Fruit fly (Drosophila melanogaster): ENCODE data around the gene mthl5.

The mthl5 gene

dm6 chr3R:11849378-11850249, 37.4 kb downstream of the mthl5 start (continued):
- peak; percentile 91 for TF ChIP-seq otp (GFP tag; IDR thresholded peaks at IDR 0.05)
- peak; percentile 84 for TF ChIP-seq CG9609 (GFP tag; optimal IDR thresholded peaks at IDR 0.05)
- TF ChIP-seq CG3838 (GFP tag; optimal IDR thresholded peaks at IDR 0.05): peak; percentile 63
- peak; percentile 53 for TF ChIP-seq CG30020 (tag; optimal IDR thresholded peaks at IDR 0.05)
- TF ChIP-seq CG12236 (GFP tag; optimal IDR thresholded peaks at IDR 0.05): peak; percentile 82
- TF ChIP-seq CG2116 (GFP tag; optimal IDR thresholded peaks at IDR 0.05): peak; percentile 47
- TF ChIP-seq caup (GFP tag; optimal IDR thresholded peaks at IDR 0.05; ENCODE audit: severe bottlenecking): peak; percentile 57
- peak; percentile 92 for TF ChIP-seq Drgx (GFP tag; IDR thresholded peaks at IDR 0.05)
- no peak for TF ChIP-seq Doc3 (GFP tag; IDR thresholded peaks at IDR 0.05; ENCODE audit: partially characterized antibody)
- TF ChIP-seq CG8478 (optimal IDR thresholded peaks at IDR 0.05): no peak
- TF ChIP-seq D19B (GFP tag; optimal IDR thresholded peaks at IDR 0.05): no peak
- TF ChIP-seq CG42726 (GFP tag; IDR thresholded peaks at IDR 0.05; ENCODE audit: partially characterized antibody): no peak
- TF ChIP-seq pfk (GFP tag; optimal IDR thresholded peaks at IDR 0.05): no peak
- TF ChIP-seq Ptx1 (GFP tag; IDR thresholded peaks at IDR 0.05): peak; percentile 92
- peak; percentile 87 for TF ChIP-seq CG11398 (GFP tag; optimal IDR thresholded peaks at IDR 0.05)
- TF ChIP-seq CG1792 (GFP tag; optimal IDR thresholded peaks at IDR 0.05): peak; percentile 80
- TF ChIP-seq CG11504 (tag; optimal IDR thresholded peaks at IDR 0.05): peak; percentile 92
- TF ChIP-seq CG10366 (GFP tag; IDR thresholded peaks at IDR 0.05): peak; percentile 89
- peak; percentile 93 for TF ChIP-seq ttk (GFP tag; IDR thresholded peaks at IDR 0.05)
- TF ChIP-seq Adf1 (GFP tag; IDR thresholded peaks at IDR 0.05): no peak
- no peak for TF ChIP-seq unc-4 (GFP tag; IDR thresholded peaks at IDR 0.05; ENCODE audit: partially characterized antibody)
- TF ChIP-seq lilli (GFP tag; optimal IDR thresholded peaks at IDR 0.05): peak; percentile 75
- TF ChIP-seq Gsc (GFP tag; IDR thresholded peaks at IDR 0.05): peak; percentile 91
- TF ChIP-seq gcm2 (GFP tag; optimal IDR thresholded peaks at IDR 0.05): peak; percentile 76
- peak; percentile 68; the same call in 1 of the 2 replicates for TF ChIP-seq CG43689 (GFP tag; IDR thresholded peaks at IDR 0.05)
- no peak for TF ChIP-seq mld (GFP tag; IDR thresholded peaks at IDR 0.05; ENCODE audit: partially characterized antibody)
- TF ChIP-seq pho (GFP tag; optimal IDR thresholded peaks at IDR 0.05): peak; percentile 44
- peak; percentile 87 for TF ChIP-seq Hr3 (GFP tag; optimal IDR thresholded peaks at IDR 0.05)
- TF ChIP-seq CG14441 (GFP tag; IDR thresholded peaks at IDR 0.05): peak; percentile 78
- peak; percentile 78 for TF ChIP-seq ERR (GFP tag; optimal IDR thresholded peaks at IDR 0.05)
- TF ChIP-seq croc (GFP tag; conservative IDR thresholded peaks at IDR 0.05): peak; percentile 93
- TF ChIP-seq zfh1 (GFP tag; IDR thresholded peaks at IDR 0.05): peak; percentile 97
- TF ChIP-seq Six4 (GFP tag; optimal IDR thresholded peaks at IDR 0.05): peak; percentile 92
- TF ChIP-seq B-H1 (GFP tag; IDR thresholded peaks at IDR 0.05): peak; percentile 84
- no peak for TF ChIP-seq pzg (GFP tag; optimal IDR thresholded peaks at IDR 0.05)
- TF ChIP-seq fd64A (GFP tag; optimal IDR thresholded peaks at IDR 0.05): peak; percentile 94
- TF ChIP-seq sna (GFP tag; IDR thresholded peaks at IDR 0.05; ENCODE audit: partially characterized antibody): no peak
- TF ChIP-seq CG17802 (tag; optimal IDR thresholded peaks at IDR 0.05): peak; percentile 86
- TF ChIP-seq CG8924 (tag; optimal IDR thresholded peaks at IDR 0.05): peak; percentile 88
- peak; percentile 14 for TF ChIP-seq nom (GFP tag; optimal IDR thresholded peaks at IDR 0.05)
- peak; percentile 90 for TF ChIP-seq CG1602 (GFP tag; optimal IDR thresholded peaks at IDR 0.05)
- TF ChIP-seq CG10959 (GFP tag; IDR thresholded peaks at IDR 0.05): peak; percentile 75
- peak; percentile 65 for TF ChIP-seq mam (GFP tag; optimal IDR thresholded peaks at IDR 0.05)
- peak; percentile 90 for TF ChIP-seq Sox100B (GFP tag; optimal IDR thresholded peaks at IDR 0.05)
- no peak for TF ChIP-seq ftz-f1 (GFP tag; optimal IDR thresholded peaks at IDR 0.05)
- TF ChIP-seq CG6854 (GFP tag; optimal IDR thresholded peaks at IDR 0.05): peak; percentile 40
- no peak for TF ChIP-seq inv (GFP tag; IDR thresholded peaks at IDR 0.05; ENCODE audit: partially characterized antibody)
- peak; percentile 23 for TF ChIP-seq Hey (tag; optimal IDR thresholded peaks at IDR 0.05)
- TF ChIP-seq CG12659 (GFP tag; optimal IDR thresholded peaks at IDR 0.05): peak; percentile 81

All from whole organism, embryonic.